Worm (Caenorhabditis elegans): Measurements from ENCODE around the gene W04B5.5.

- TF ChIP-seq flt-1 (GFP tag; IDR thresholded peaks at IDR 0.05) (no peak), tbx-11 (GFP tag; IDR thresholded peaks at IDR 0.05) (no peak), ceh-13 (GFP tag; optimal IDR thresholded peaks at IDR 0.05) (no peak), pes-1 (GFP tag; IDR thresholded peaks at IDR 0.05) (no peak), hmg-4 (GFP tag; optimal IDR thresholded peaks at IDR 0.05) (no peak), tbx-37 (GFP tag; conservative IDR thresholded peaks at IDR 0.05) (no peak), ceh-36 (tag; optimal IDR thresholded peaks at IDR 0.05) (no peak), ama-1 (optimal IDR thresholded peaks at IDR 0.05) (no peak), F13C5.2 (tag; optimal IDR thresholded peaks at IDR 0.05) (no peak), hnd-1 (tag; optimal IDR thresholded peaks at IDR 0.05) (no peak)
Measured at ce11 chrIII:2393666-2394154, 24.3 kb downstream of the W04B5.5 start.
